Fruit fly (Drosophila melanogaster) S2 (cell line): Measurements from ENCODE around the gene Nup37.

Experiments
- CG8478 ChIP-seq: fragments of >200 bp; optimal IDR thresholded peaks from 2 replicates; lab custom pipeline; 2018
- CTCF ChIP-seq, 2 experiments: fragments of >200 bp; optimal IDR thresholded peaks; 2 replicates each; lab custom pipeline; 2018

DNA sequence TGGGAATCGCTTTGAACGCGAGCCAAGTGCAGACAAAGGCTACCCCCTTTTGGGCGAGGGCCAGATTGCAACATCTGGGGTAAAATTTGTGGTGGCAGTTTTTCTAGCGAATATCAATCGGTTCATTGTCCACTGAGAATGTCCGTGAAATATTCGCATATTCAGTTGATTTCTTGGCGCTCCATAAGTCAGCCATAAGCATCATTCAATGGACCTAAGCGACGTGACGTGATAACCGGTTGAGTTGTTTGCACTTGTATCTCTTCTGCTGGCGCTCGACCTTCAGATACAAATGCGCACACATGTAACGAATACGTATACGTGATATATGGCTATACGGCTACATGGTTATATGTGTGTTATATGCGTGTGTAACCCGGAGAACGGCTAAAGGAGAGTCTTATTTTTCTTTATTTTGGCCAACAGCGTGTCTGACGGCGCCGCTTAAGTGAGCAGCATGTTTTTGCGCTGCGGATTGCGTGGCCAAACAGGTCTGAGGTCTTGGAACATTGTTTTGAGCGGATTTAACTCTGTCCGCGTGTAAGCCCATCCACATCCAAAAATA, 42.0 kb upstream of the Nup37 start:
- no peak for TF ChIP-seq CG8478 (lab: Kevin White, UChicago)
- TF ChIP-seq CTCF (optimal IDR thresholded peaks at IDR 0.05; lab: Kevin White, UChicago), result no peak
